Worm (Caenorhabditis elegans) whole organism, young adult: ENCODE data around the gene F20B6.6.
A peak's percentile ranks its signal among the peaks of the same experiment; 100 is the strongest.

ENCODE experiments used
- B0035.1 ChIP-seq: sonication (generic microtip); optimal IDR thresholded peaks from 2 replicates; lab custom pipeline; 2016; ENCODE audit warnings: missing genetic modification characterization, mild to moderate bottlenecking, missing compliant biosample characterization, missing genotype, missing genetic modification reagents
- B0336.3 ChIP-seq: fragments of 200-800 bp; sonication (Bioruptor generic); IDR thresholded peaks from 2 replicates; pipeline ENCODE4 v1.3.6; 2022; ENCODE audit warnings: missing genetic modification characterization, missing compliant biosample characterization
- C06A6.2 ChIP-seq: fragments of 200-800 bp; sonication (Bioruptor generic); conservative IDR thresholded peaks from 2 replicates; pipeline ENCODE4 v1.3.6; 2022; ENCODE audit warnings: missing genetic modification characterization, missing compliant biosample characterization
- F10E7.11 ChIP-seq: sonication (generic microtip); optimal IDR thresholded peaks from 2 replicates; lab custom pipeline; 2017; ENCODE audit warnings: mild to moderate bottlenecking, missing genetic modification characterization, moderate library complexity, missing compliant biosample characterization
- F22D6.2 ChIP-seq: sonication (generic microtip); optimal IDR thresholded peaks from 2 replicates; lab custom pipeline; 2016; ENCODE audit warnings: mild to moderate bottlenecking, missing genetic modification characterization, missing compliant biosample characterization
- F33H1.4 ChIP-seq: fragments of 200-800 bp; sonication (Bioruptor generic); IDR thresholded peaks from 2 replicates; pipeline ENCODE4 v1.3.6; 2022; ENCODE audit warnings: missing genetic modification reagents, missing genetic modification characterization, missing compliant biosample characterization
- F37B4.10 ChIP-seq: fragments of 200-800 bp; sonication (Bioruptor generic); IDR thresholded peaks from 2 replicates; pipeline ENCODE4 v1.3.6; 2022; ENCODE audit warnings: missing genetic modification characterization, missing compliant biosample characterization
- F39B2.1 ChIP-seq: fragments of 200-800 bp; sonication (Bioruptor generic); IDR thresholded peaks from 2 replicates; pipeline ENCODE4 v1.3.6; 2022; ENCODE audit warnings: missing genetic modification reagents, missing genetic modification characterization, missing compliant biosample characterization
- K12H6.12 ChIP-seq: fragments of 200-800 bp; sonication (Bioruptor generic); optimal IDR thresholded peaks from 2 replicates; lab custom pipeline; 2018; ENCODE audit warnings: mild to moderate bottlenecking, missing genetic modification characterization, missing compliant biosample characterization
- Y56A3A.18 ChIP-seq: fragments of 200-800 bp; sonication (Bioruptor generic); IDR thresholded peaks from 2 replicates; pipeline ENCODE4 v1.3.6; 2022; ENCODE audit warnings: missing genetic modification reagents, missing genetic modification characterization, missing compliant biosample characterization
- Y79H2A.3 ChIP-seq: fragments of 200-800 bp; sonication (Bioruptor generic); conservative IDR thresholded peaks from 2 replicates; pipeline ENCODE4 v1.3.6; 2022; ENCODE audit warnings: missing genetic modification reagents, missing genetic modification characterization, missing compliant biosample characterization
- Y95B8A.8 ChIP-seq: fragments of 200-800 bp; sonication (Bioruptor generic); IDR thresholded peaks from 2 replicates; pipeline ENCODE4 v1.3.6; 2022; ENCODE audit warnings: missing genetic modification reagents, missing genetic modification characterization, missing compliant biosample characterization
- attf-5 ChIP-seq: fragments of 200-800 bp; sonication (Bioruptor generic); optimal IDR thresholded peaks from 2 replicates; lab custom pipeline; 2018; ENCODE audit warnings: mild to moderate bottlenecking, missing genetic modification characterization, missing compliant biosample characterization
- bed-2 ChIP-seq: fragments of 200-800 bp; sonication (Bioruptor generic); IDR thresholded peaks from 2 replicates; pipeline ENCODE4 v1.3.6; 2022; ENCODE audit warnings: missing genetic modification reagents, missing genetic modification characterization, missing compliant biosample characterization
- cebp-1 ChIP-seq, 2 experiments: fragments of 200-800 bp in 1 of 2; sonication (Bioruptor generic) in 1 of 2; sonication (generic microtip) in 1 of 2; IDR thresholded peaks in 1 of 2; optimal IDR thresholded peaks in 1 of 2; 2 replicates each; pipeline versions ENCODE4 v1.3.6 to Lab custom; 2017 to 2022; ENCODE audit warnings: missing compliant biosample characterization in 2 of 2, missing genetic modification characterization in 2 of 2, mild to moderate bottlenecking in 1 of 2, missing genetic modification reagents in 1 of 2, moderate library complexity in 1 of 2
- ceh-100 ChIP-seq: fragments of 200-800 bp; sonication (Bioruptor generic); IDR thresholded peaks from 2 replicates; pipeline ENCODE4 v1.3.6; 2022; ENCODE audit warnings: missing genetic modification reagents, missing genetic modification characterization, missing compliant biosample characterization
- ceh-79 ChIP-seq: sonication (generic microtip); optimal IDR thresholded peaks from 2 replicates; lab custom pipeline; 2017; ENCODE audit warnings: mild to moderate bottlenecking, missing genetic modification characterization, missing compliant biosample characterization
- egl-18 ChIP-seq: fragments of 200-800 bp; sonication (Bioruptor generic); IDR thresholded peaks from 2 replicates; pipeline ENCODE4 v1.3.6; 2022; ENCODE audit warnings: missing genetic modification reagents, missing genetic modification characterization, missing compliant biosample characterization
- egrh-3 ChIP-seq: fragments of 200-800 bp; sonication (Bioruptor generic); IDR thresholded peaks from 2 replicates; pipeline ENCODE4 v1.3.6; 2022; ENCODE audit warnings: missing genetic modification reagents, missing genetic modification characterization, missing compliant biosample characterization
- ets-4 ChIP-seq: fragments of 200-800 bp; sonication (Bioruptor generic); optimal IDR thresholded peaks from 2 replicates; lab custom pipeline; 2018; ENCODE audit warnings: mild to moderate bottlenecking, missing genetic modification characterization, missing compliant biosample characterization
- hlh-12 ChIP-seq: sonication (generic microtip); optimal IDR thresholded peaks from 2 replicates; lab custom pipeline; 2016; ENCODE audit warnings: missing genetic modification characterization, missing compliant biosample characterization
- lag-1 ChIP-seq: fragments of 200-800 bp; sonication (Bioruptor generic); IDR thresholded peaks from 2 replicates; pipeline ENCODE4 v1.3.6; 2022; ENCODE audit warnings: missing genetic modification reagents, missing genetic modification characterization, missing compliant biosample characterization
- let-607 ChIP-seq, 2 experiments: fragments of 200-800 bp in 1 of 2; sonication (Bioruptor generic) in 1 of 2; sonication (generic microtip) in 1 of 2; optimal IDR thresholded peaks; 2 replicates each; lab custom pipeline; 2016 to 2018; ENCODE audit warnings: mild to moderate bottlenecking in 2 of 2, missing compliant biosample characterization in 2 of 2, missing genetic modification characterization in 2 of 2, moderate library complexity in 2 of 2, missing genotype in 1 of 2
- lin-26 ChIP-seq: fragments of 200-800 bp; sonication (Bioruptor generic); IDR thresholded peaks from 2 replicates; pipeline ENCODE4 v1.3.6; 2022; ENCODE audit warnings: missing genetic modification reagents, missing genetic modification characterization, missing compliant biosample characterization
- nfya-2 ChIP-seq: fragments of 200-800 bp; sonication (Bioruptor generic); IDR thresholded peaks from 2 replicates; pipeline ENCODE4 v1.3.6; 2022; ENCODE audit warnings: missing genetic modification reagents, missing genetic modification characterization, missing compliant biosample characterization
- nhr-120 ChIP-seq: fragments of 200-800 bp; sonication (Bioruptor generic); IDR thresholded peaks from 2 replicates; pipeline ENCODE4 v1.3.6; 2022; ENCODE audit warnings: missing genetic modification characterization, missing compliant biosample characterization
- nhr-179 ChIP-seq: sonication (generic microtip); optimal IDR thresholded peaks from 2 replicates; lab custom pipeline; 2016; ENCODE audit warnings: mild to moderate bottlenecking, missing genetic modification characterization, missing compliant biosample characterization
- repo-1 ChIP-seq: sonication (generic microtip); optimal IDR thresholded peaks from 2 replicates; lab custom pipeline; 2017; ENCODE audit warnings: mild to moderate bottlenecking, missing genetic modification characterization, missing compliant biosample characterization
- somi-1 ChIP-seq: fragments of 200-800 bp; sonication (Bioruptor generic); optimal IDR thresholded peaks from 2 replicates; lab custom pipeline; 2018; ENCODE audit warnings: mild to moderate bottlenecking, missing genetic modification characterization, missing compliant biosample characterization

F20B6.6 gene

ce11 chrX:4167150-4167549 is 34.9 kb downstream of the F20B6.6 start, which contains the start of gene ZK470.14:
TSS of gene ZK470.14 (plus strand) at chrX:4167450.
- TF ChIP-seq nhr-179 (tag; lab: Kevin White, UChicago) (no peak), F37B4.10 (no peak), F22D6.2 (tag; lab: Kevin White, UChicago) (no peak)

ce11 chrX:4163391-4163790 is 38.6 kb downstream of the F20B6.6 start, which contains the start of gene ZK470.1:
TSS of gene ZK470.1 (plus strand) at chrX:4163691.
- TF ChIP-seq B0035.1 (tag; lab: Kevin White, UChicago), result no peak
- TF ChIP-seq repo-1 (tag; lab: Kevin White, UChicago), result no peak
- TF ChIP-seq F39B2.1, result no peak
- no peak for TF ChIP-seq F37B4.10
- no peak for TF ChIP-seq ets-4 (GFP tag; lab: Kevin White, UChicago)
- no peak for TF ChIP-seq C06A6.2
- TF ChIP-seq lin-26 (GFP tag; lab: Robert Waterston, UW), result no peak
- no peak for TF ChIP-seq ceh-79 (tag; lab: Kevin White, UChicago)
- TF ChIP-seq somi-1 (GFP tag; lab: Kevin White, UChicago), result no peak

- TF ChIP-seq nfya-2 (GFP tag; lab: Robert Waterston, UW), result no peak
- TF ChIP-seq F37B4.10, result no peak
- no peak for TF ChIP-seq let-607 (tag; optimal IDR thresholded peaks at IDR 0.05; lab: Kevin White, UChicago)
- TF ChIP-seq hlh-12 (tag; lab: Kevin White, UChicago), result no peak
- TF ChIP-seq C06A6.2, result no peak
- no peak for TF ChIP-seq egl-18 (GFP tag; lab: Robert Waterston, UW)
- TF ChIP-seq nhr-120 (GFP tag; lab: Robert Waterston, UW), result no peak
- no peak for TF ChIP-seq egrh-3 (GFP tag; lab: Robert Waterston, UW)
- TF ChIP-seq ceh-100 (GFP tag; lab: Robert Waterston, UW), result no peak
- no peak for TF ChIP-seq Y95B8A.8 (GFP tag; lab: Robert Waterston, UW)
- TF ChIP-seq lag-1, result no peak
- TF ChIP-seq attf-5 (GFP tag; lab: Kevin White, UChicago), result no peak
- TF ChIP-seq F22D6.2 (tag; lab: Kevin White, UChicago), result no peak
- no peak for TF ChIP-seq bed-2 (GFP tag; lab: Robert Waterston, UW)
- TF ChIP-seq K12H6.12 (tag; lab: Kevin White, UChicago), result no peak
These were observed 40.1 kb downstream of the F20B6.6 start for ce11 chrX:4161938-4162337.

- no peak for TF ChIP-seq B0336.3
- no peak for TF ChIP-seq let-607 (tag; optimal IDR thresholded peaks at IDR 0.05; lab: Kevin White, UChicago)
- no peak for TF ChIP-seq Y79H2A.3 (GFP tag; lab: Robert Waterston, UW)
- TF ChIP-seq repo-1 (tag; lab: Kevin White, UChicago), result no peak
- TF ChIP-seq Y56A3A.18 (GFP tag; lab: Robert Waterston, UW), result no peak
- TF ChIP-seq, all 124 proteins: peak for 0
These were observed 42.1 kb downstream of the F20B6.6 start for ce11 chrX:4159929-4160328.

ce11 chrX:4159185-4159871 is 42.7 kb downstream of the F20B6.6 start:
- no peak for TF ChIP-seq F33H1.4 (GFP tag; lab: Robert Waterston, UW)
- no peak for TF ChIP-seq cebp-1 (GFP tag; IDR thresholded peaks at IDR 0.05; lab: Robert Waterston, UW)
- TF ChIP-seq cebp-1 (tag; optimal IDR thresholded peaks at IDR 0.05; lab: Kevin White, UChicago), result peak; percentile 64

ce11 chrX:4157896-4158295 is 44.1 kb downstream of the F20B6.6 start:
- TF ChIP-seq cebp-1 (GFP tag; IDR thresholded peaks at IDR 0.05; lab: Robert Waterston, UW), result no peak
- TF ChIP-seq cebp-1 (tag; optimal IDR thresholded peaks at IDR 0.05; lab: Kevin White, UChicago), result peak; percentile 13
- TF ChIP-seq F10E7.11, result no peak
- TF ChIP-seq, all 124 proteins: peak for 1
